Fruit fly (Drosophila melanogaster) whole organism, embryonic: ENCODE measurements around the gene CG13699.

Experiments used
- B-H1 ChIP-seq: fragments of 200-800 bp; sonication (Bioruptor generic); IDR thresholded peaks from 3 replicates; pipeline ENCODE4 v1.3.6; 2022; ENCODE audit warnings: missing biosample characterization, missing genetic modification characterization
- CG10147 ChIP-seq: fragments of 200-800 bp; sonication (Bioruptor generic); optimal IDR thresholded peaks from 2 replicates; lab custom pipeline; 2019; ENCODE audit warnings: missing biosample characterization, mild to moderate bottlenecking, missing genetic modification characterization, moderate library complexity
- CG10654 ChIP-seq: fragments of 200-800 bp; sonication (Bioruptor generic); optimal IDR thresholded peaks from 2 replicates; lab custom pipeline; 2016; ENCODE audit warnings: missing biosample characterization, missing genetic modification characterization
- CG10979 ChIP-seq: fragments of 200-800 bp; sonication (Bioruptor generic); optimal IDR thresholded peaks from 2 replicates; lab custom pipeline; 2018; ENCODE audit warnings: missing biosample characterization, mild to moderate bottlenecking, missing genetic modification characterization, moderate library complexity
- CG14441 ChIP-seq: fragments of 200-800 bp; sonication (Bioruptor generic); IDR thresholded peaks from 2 replicates; pipeline ENCODE4 v1.3.6; 2022; ENCODE audit warnings: missing biosample characterization, missing genetic modification characterization
- CG14965 ChIP-seq: fragments of 200-800 bp; sonication (Bioruptor generic); optimal IDR thresholded peaks from 2 replicates; lab custom pipeline; 2016; ENCODE audit warnings: missing biosample characterization, missing genetic modification characterization, borderline replicate concordance
- CG15011 ChIP-seq: fragments of 200-800 bp; sonication (Bioruptor generic); optimal IDR thresholded peaks from 3 replicates; lab custom pipeline; 2018; ENCODE audit warnings: missing biosample characterization, mild to moderate bottlenecking, missing genetic modification characterization
- CG15514 ChIP-seq: fragments of 200-800 bp; sonication (Bioruptor generic); optimal IDR thresholded peaks from 3 replicates; lab custom pipeline; 2017; ENCODE audit warnings: missing biosample characterization, missing genetic modification characterization, mild to moderate bottlenecking, moderate library complexity, missing genetic modification reagents
- CG17829 ChIP-seq: fragments of 200-800 bp; optimal IDR thresholded peaks from 2 replicates; lab custom pipeline; 2019; ENCODE audit warnings: missing biosample characterization, mild to moderate bottlenecking, missing genetic modification characterization, moderate library complexity
- CG2712 ChIP-seq: fragments of 200-800 bp; optimal IDR thresholded peaks from 3 replicates; lab custom pipeline; 2019; ENCODE audit warnings: missing biosample characterization, mild to moderate bottlenecking, missing genetic modification characterization, moderate library complexity
- CG30020 ChIP-seq: fragments of 200-800 bp; optimal IDR thresholded peaks from 2 replicates; lab custom pipeline; 2019; ENCODE audit warnings: missing biosample characterization, mild to moderate bottlenecking, missing genetic modification characterization, moderate library complexity
- CG3065 ChIP-seq: fragments of 200-800 bp; sonication (Bioruptor generic); optimal IDR thresholded peaks from 2 replicates; lab custom pipeline; 2016; ENCODE audit warnings: missing biosample characterization, missing genetic modification characterization
- CG3407 ChIP-seq: fragments of 200-800 bp; sonication (Bioruptor generic); optimal IDR thresholded peaks from 2 replicates; lab custom pipeline; 2018; ENCODE audit warnings: missing biosample characterization, mild to moderate bottlenecking, missing genetic modification characterization
- CG3847 ChIP-seq: fragments of 200-800 bp; sonication (Bioruptor generic); IDR thresholded peaks from 2 replicates; pipeline ENCODE4 v1.3.6; 2022; ENCODE audit warnings: missing biosample characterization, missing genetic modification characterization
- CG4707 ChIP-seq: fragments of 200-800 bp; sonication (Bioruptor generic); optimal IDR thresholded peaks from 2 replicates; lab custom pipeline; 2018; ENCODE audit warnings: missing biosample characterization, mild to moderate bottlenecking, missing genetic modification characterization, moderate library complexity
- CG4854 ChIP-seq: fragments of 200-800 bp; sonication (Bioruptor generic); optimal IDR thresholded peaks from 2 replicates; lab custom pipeline; 2016; ENCODE audit warnings: missing biosample characterization, missing genetic modification characterization, inconsistent platforms
- CG7928 ChIP-seq: fragments of 200-800 bp; sonication (Bioruptor generic); optimal IDR thresholded peaks from 2 replicates; lab custom pipeline; 2017; ENCODE audit warnings: missing biosample characterization, mild to moderate bottlenecking, missing genetic modification characterization
- CG8765 ChIP-seq: fragments of 200-800 bp; sonication (Bioruptor generic); IDR thresholded peaks from 2 replicates; pipeline ENCODE4 v1.3.6; 2022; ENCODE audit warnings: missing biosample characterization, missing genetic modification characterization
- CG9215 ChIP-seq: fragments of 200-800 bp; sonication (Bioruptor generic); IDR thresholded peaks from 2 replicates; pipeline ENCODE4 v1.3.6; 2022; ENCODE audit warnings: missing biosample characterization, missing genetic modification characterization
- CG9876 ChIP-seq: fragments of 200-800 bp; sonication (Bioruptor generic); optimal IDR thresholded peaks from 2 replicates; lab custom pipeline; 2016; ENCODE audit warnings: missing biosample characterization, missing genetic modification characterization
- CHES-1-like ChIP-seq: fragments of 200-800 bp; sonication (Bioruptor generic); optimal IDR thresholded peaks from 2 replicates; lab custom pipeline; 2016; ENCODE audit warnings: missing biosample characterization, missing genetic modification characterization
- Camta ChIP-seq: fragments of 200-800 bp; sonication (Bioruptor generic); optimal IDR thresholded peaks from 2 replicates; lab custom pipeline; 2016; ENCODE audit warnings: missing biosample characterization, missing genetic modification characterization
- Doc2 ChIP-seq: fragments of 200-800 bp; sonication (Bioruptor generic); IDR thresholded peaks from 2 replicates; pipeline ENCODE4 v1.3.6; 2022; ENCODE audit warnings: missing biosample characterization, missing genetic modification characterization
- GATAe ChIP-seq: fragments of 200-800 bp; sonication (Bioruptor generic); conservative IDR thresholded peaks from 2 replicates; pipeline ENCODE4 v1.3.6; 2022; ENCODE audit warnings: missing biosample characterization, missing genetic modification characterization
- Gug ChIP-seq: fragments of 200-800 bp; sonication (Bioruptor generic); IDR thresholded peaks from 4 replicates; pipeline ENCODE4 v1.3.6; 2022; ENCODE audit warnings: missing biosample characterization, missing genetic modification characterization
- Hmr ChIP-seq: fragments of 200-800 bp; sonication (Bioruptor generic); optimal IDR thresholded peaks from 3 replicates; lab custom pipeline; 2017; ENCODE audit warnings: mild to moderate bottlenecking, missing biosample characterization, missing genetic modification reagents, missing genetic modification characterization
- Hr51 ChIP-seq, 2 experiments: fragments of 200-800 bp; sonication (Bioruptor generic); optimal IDR thresholded peaks; 2 replicates in 1 of 2; 3 replicates in 1 of 2; lab custom pipeline; 2016 to 2018; ENCODE audit warnings: missing biosample characterization in 2 of 2, missing genetic modification characterization in 2 of 2, mild to moderate bottlenecking in 1 of 2, moderate library complexity in 1 of 2
- Kr ChIP-seq: fragments of 200-800 bp; sonication (Bioruptor generic); optimal IDR thresholded peaks from 2 replicates; lab custom pipeline; 2017; ENCODE audit warnings: missing biosample characterization, mild to moderate bottlenecking, missing genetic modification characterization
- Max ChIP-seq: fragments of 200-800 bp; sonication (Bioruptor generic); optimal IDR thresholded peaks from 2 replicates; lab custom pipeline; 2016; ENCODE audit warnings: missing biosample characterization, mild to moderate bottlenecking, missing genetic modification characterization
- Mes4 ChIP-seq: fragments of 200-800 bp; sonication (Bioruptor generic); optimal IDR thresholded peaks from 2 replicates; lab custom pipeline; 2016; ENCODE audit warnings: missing biosample characterization, missing genetic modification characterization
- Oaz ChIP-seq: fragments of 200-800 bp; sonication (Bioruptor generic); IDR thresholded peaks from 2 replicates; pipeline ENCODE4 v1.3.6; 2022; ENCODE audit warnings: missing biosample characterization, missing genetic modification characterization
- Six4 ChIP-seq: fragments of 200-800 bp; sonication (Bioruptor generic); optimal IDR thresholded peaks from 2 replicates; lab custom pipeline; 2016; ENCODE audit warnings: missing biosample characterization, missing genetic modification characterization
- Ssrp ChIP-seq: fragments of 200-800 bp; sonication (Bioruptor generic); optimal IDR thresholded peaks from 2 replicates; lab custom pipeline; 2018; ENCODE audit warnings: missing biosample characterization, mild to moderate bottlenecking, missing genetic modification characterization, moderate library complexity
- ara ChIP-seq: fragments of 200-800 bp; sonication (Bioruptor generic); IDR thresholded peaks from 2 replicates; pipeline ENCODE4 v1.3.6; 2022; ENCODE audit warnings: missing biosample characterization, missing genetic modification characterization
- btn ChIP-seq: fragments of 200-800 bp; sonication (Bioruptor generic); optimal IDR thresholded peaks from 2 replicates; lab custom pipeline; 2016; ENCODE audit warnings: missing biosample characterization, missing genetic modification characterization
- cas ChIP-seq: fragments of 200-800 bp; sonication (Bioruptor generic); IDR thresholded peaks from 2 replicates; pipeline ENCODE4 v1.3.6; 2022; ENCODE audit warnings: missing biosample characterization, missing genetic modification characterization
- chm ChIP-seq: fragments of 200-800 bp; sonication (Bioruptor generic); IDR thresholded peaks from 2 replicates; pipeline ENCODE4 v1.3.6; 2022; ENCODE audit warnings: missing biosample characterization, missing genetic modification characterization
- dysf ChIP-seq: fragments of 200-800 bp; sonication (Bioruptor generic); IDR thresholded peaks from 3 replicates; pipeline ENCODE4 v1.3.6; 2022; ENCODE audit warnings: missing biosample characterization, missing genetic modification characterization
- esg ChIP-seq: fragments of 200-800 bp; sonication (Bioruptor generic); conservative IDR thresholded peaks from 2 replicates; pipeline ENCODE4 v1.3.6; 2022; ENCODE audit warnings: missing biosample characterization, missing genetic modification characterization
- fd3F ChIP-seq: fragments of 200-800 bp; sonication (Bioruptor generic); optimal IDR thresholded peaks from 2 replicates; lab custom pipeline; 2018; ENCODE audit warnings: missing biosample characterization, mild to moderate bottlenecking, missing genetic modification characterization, moderate library complexity
- grn ChIP-seq: fragments of 200-800 bp; sonication (Bioruptor generic); optimal IDR thresholded peaks from 3 replicates; lab custom pipeline; 2017; ENCODE audit warnings: missing biosample characterization, missing genetic modification characterization
- hb ChIP-seq: fragments of 200-800 bp; sonication (Bioruptor generic); IDR thresholded peaks from 3 replicates; pipeline ENCODE4 v1.3.6; 2022; ENCODE audit warnings: missing biosample characterization, missing genetic modification characterization; ENCODE audit not compliant: partially characterized antibody
- ken ChIP-seq: fragments of 200-800 bp; sonication (Bioruptor generic); IDR thresholded peaks from 3 replicates; pipeline ENCODE4 v1.3.6; 2022; ENCODE audit warnings: missing biosample characterization, missing genetic modification characterization
- nerfin-2 ChIP-seq: fragments of 200-800 bp; sonication (Bioruptor generic); IDR thresholded peaks from 2 replicates; pipeline ENCODE4 v1.3.6; 2022; ENCODE audit warnings: missing biosample characterization, missing genetic modification characterization; ENCODE audit not compliant: partially characterized antibody
- psq ChIP-seq: fragments of 200-800 bp; sonication (Bioruptor generic); optimal IDR thresholded peaks from 2 replicates; lab custom pipeline; 2017; ENCODE audit warnings: missing biosample characterization, missing genetic modification characterization
- ranshi ChIP-seq: fragments of 200-800 bp; sonication (Bioruptor generic); IDR thresholded peaks from 2 replicates; pipeline ENCODE4 v1.3.6; 2022; ENCODE audit warnings: missing biosample characterization, missing genetic modification characterization
- sens ChIP-seq: fragments of 200-800 bp; sonication (Bioruptor generic); peaks from one replicate; lab custom pipeline; 2016; ENCODE audit warnings: missing biosample characterization, missing genetic modification characterization
- sna ChIP-seq: fragments of 200-800 bp; sonication (Bioruptor generic); IDR thresholded peaks from 2 replicates; pipeline ENCODE4 v1.3.6; 2022; ENCODE audit warnings: missing biosample characterization, missing genetic modification characterization; ENCODE audit not compliant: partially characterized antibody
- ssp ChIP-seq: fragments of 200-800 bp; sonication (Bioruptor generic); IDR thresholded peaks from 2 replicates; pipeline ENCODE4 v1.3.6; 2022; ENCODE audit warnings: missing biosample characterization, missing genetic modification characterization
- tx ChIP-seq: fragments of 200-800 bp; sonication (Bioruptor generic); optimal IDR thresholded peaks from 2 replicates; lab custom pipeline; 2016; ENCODE audit warnings: missing biosample characterization, missing genetic modification characterization
- wdn ChIP-seq: fragments of 200-800 bp; sonication (Bioruptor generic); IDR thresholded peaks from 2 replicates; pipeline ENCODE4 v1.3.6; 2022; ENCODE audit warnings: missing biosample characterization, missing genetic modification characterization
- wek ChIP-seq: fragments of 200-800 bp; sonication (Bioruptor generic); optimal IDR thresholded peaks from 3 replicates; lab custom pipeline; 2018; ENCODE audit warnings: missing biosample characterization, mild to moderate bottlenecking, missing genetic modification characterization, moderate library complexity

CG13699 gene

dm6 chr3L:18203949-18204348, 41.6 kb upstream of the CG13699 start (continued):
- TF ChIP-seq hb (no peak), CG8765 (GFP tag; lab: Robert Waterston, UW) (no peak), CG30020 (tag; lab: Kevin White, UChicago) (peak; percentile 30), CG10654 (GFP tag; lab: Kevin White, UChicago) (peak; percentile 31), sens (GFP tag; lab: Kevin White, UChicago) (peak; percentile 64), ssp (peak; percentile 59), CG4707 (GFP tag; lab: Kevin White, UChicago) (peak; percentile 18), CG14965 (no peak), Hmr (no peak), Max (GFP tag; lab: Kevin White, UChicago) (no peak), Mes4 (no peak), psq (GFP tag; lab: Kevin White, UChicago) (no peak), Hr51 (GFP tag; optimal IDR thresholded peaks at IDR 0.05; lab: Kevin White, UChicago) (peak in 1 of 2 experiments; percentile 50), ranshi (peak; percentile 42; the same call in 1 of the 2 replicates), chm (no peak; the same call in 1 of the 2 replicates), CG15011 (GFP tag; lab: Kevin White, UChicago) (no peak), wdn (GFP tag; lab: Robert Waterston, UW) (no peak), Oaz (GFP tag; lab: Robert Waterston, UW) (no peak), CG3407 (GFP tag; lab: Kevin White, UChicago) (peak; percentile 49), GATAe (GFP tag; lab: Robert Waterston, UW) (no peak), Six4 (peak; percentile 30), CG9876 (GFP tag; lab: Kevin White, UChicago) (no peak), CG2712 (tag; lab: Kevin White, UChicago) (peak; percentile 94), ara (peak; percentile 69; the same call in 1 of the 2 replicates), esg (GFP tag; lab: Robert Waterston, UW) (0 out of 2 replicates have a peak, but pooled peaks have one; percentile 8), CG3847 (GFP tag; lab: Robert Waterston, UW) (no peak), sna (GFP tag; lab: Robert Waterston, UW) (no peak), cas (GFP tag; lab: Robert Waterston, UW) (no peak), CG15514 (no peak), tx (GFP tag; lab: Kevin White, UChicago) (no peak), B-H1 (0 out of 3 replicates have a peak, but pooled peaks have one; percentile 26), dysf (no peak), nerfin-2 (GFP tag; lab: Robert Waterston, UW) (no peak), Doc2 (GFP tag; lab: Robert Waterston, UW) (no peak), btn (GFP tag; lab: Kevin White, UChicago) (no peak), CG10147 (GFP tag; lab: Kevin White, UChicago) (no peak), Ssrp (peak; percentile 65), Camta (GFP tag; lab: Kevin White, UChicago) (no peak), CG17829 (peak; percentile 89), CG4854 (GFP tag; lab: Kevin White, UChicago) (no peak), ken (GFP tag; lab: Robert Waterston, UW) (no peak), CHES-1-like (GFP tag; lab: Kevin White, UChicago) (no peak), grn (GFP tag; lab: Kevin White, UChicago) (no peak), wek (no peak), Kr (GFP tag; lab: Kevin White, UChicago) (peak; percentile 10), fd3F (GFP tag; lab: Kevin White, UChicago) (no peak), CG7928 (GFP tag; lab: Kevin White, UChicago) (no peak), CG10979 (tag; lab: Kevin White, UChicago) (peak; percentile 90), CG9215 (GFP tag; lab: Robert Waterston, UW) (no peak), CG14441 (GFP tag; lab: Robert Waterston, UW) (no peak), CG3065 (GFP tag; lab: Kevin White, UChicago) (no peak), Gug (GFP tag; lab: Robert Waterston, UW) (no peak)
